Fruit fly (Drosophila melanogaster) whole organism, embryonic: ENCODE data around the gene CG1542.

Experiments
- B-H1 ChIP-seq: fragments of 200-800 bp; sonication (Bioruptor generic); IDR thresholded peaks from 3 replicates; pipeline ENCODE4 v1.3.6; 2022; ENCODE audit warnings: missing biosample characterization, missing genetic modification characterization
- C15 ChIP-seq: fragments of 200-800 bp; sonication (Bioruptor generic); IDR thresholded peaks from 3 replicates; pipeline ENCODE4 v1.3.6; 2022; ENCODE audit warnings: missing biosample characterization, missing genetic modification characterization
- CG11247 ChIP-seq: fragments of 200-800 bp; sonication (Bioruptor generic); IDR thresholded peaks from 2 replicates; pipeline ENCODE4 v1.3.6; 2022; ENCODE audit warnings: missing biosample characterization, missing genetic modification characterization
- CG11504 ChIP-seq: fragments of 200-800 bp; sonication (Bioruptor generic); optimal IDR thresholded peaks from 3 replicates; lab custom pipeline; 2019; ENCODE audit warnings: missing biosample characterization, mild to moderate bottlenecking, missing genetic modification characterization, moderate library complexity
- CG12155 ChIP-seq: fragments of 200-800 bp; sonication (Bioruptor generic); optimal IDR thresholded peaks from 3 replicates; lab custom pipeline; 2016; ENCODE audit warnings: missing biosample characterization, missing genetic modification characterization
- CG12769 ChIP-seq: fragments of 200-800 bp; sonication (Bioruptor generic); optimal IDR thresholded peaks from 2 replicates; lab custom pipeline; 2019; ENCODE audit warnings: missing biosample characterization, mild to moderate bottlenecking, missing genetic modification characterization, moderate library complexity
- CG13123 ChIP-seq: fragments of 200-800 bp; sonication (Bioruptor generic); optimal IDR thresholded peaks from 2 replicates; lab custom pipeline; 2016; ENCODE audit warnings: missing biosample characterization, missing genetic modification characterization
- CG13624 ChIP-seq: fragments of 200-800 bp; sonication (Bioruptor generic); optimal IDR thresholded peaks from 2 replicates; lab custom pipeline; 2016; ENCODE audit warnings: missing biosample characterization, missing genetic modification characterization
- CG14014 ChIP-seq: fragments of 200-800 bp; sonication (Bioruptor generic); IDR thresholded peaks from 2 replicates; pipeline ENCODE4 v1.3.6; 2022; ENCODE audit warnings: missing biosample characterization, missing genetic modification characterization
- CG2120 ChIP-seq: fragments of 200-800 bp; sonication (Bioruptor generic); optimal IDR thresholded peaks from 3 replicates; lab custom pipeline; 2016; ENCODE audit warnings: missing biosample characterization, missing genetic modification characterization
- CG31224 ChIP-seq: fragments of 200-800 bp; sonication (Bioruptor generic); IDR thresholded peaks from 2 replicates; pipeline ENCODE4 v1.3.6; 2022; ENCODE audit warnings: missing biosample characterization, missing genetic modification characterization
- CG31365 ChIP-seq: fragments of 200-800 bp; sonication (Bioruptor generic); optimal IDR thresholded peaks from 2 replicates; lab custom pipeline; 2018; ENCODE audit warnings: missing biosample characterization, mild to moderate bottlenecking, missing genetic modification characterization
- CG3726 ChIP-seq: fragments of 200-800 bp; sonication (Bioruptor generic); IDR thresholded peaks from 3 replicates; pipeline ENCODE4, ENCODE4 v1.3.6; 2022; ENCODE audit warnings: missing biosample characterization, missing genetic modification characterization
- CG6854 ChIP-seq: fragments of 200-800 bp; sonication (Bioruptor generic); optimal IDR thresholded peaks from 3 replicates; lab custom pipeline; 2017; ENCODE audit warnings: missing biosample characterization, mild to moderate bottlenecking, missing genetic modification characterization
- CG7556 ChIP-seq: fragments of 200-800 bp; sonication (Bioruptor generic); optimal IDR thresholded peaks from 2 replicates; lab custom pipeline; 2017; ENCODE audit warnings: missing biosample characterization, mild to moderate bottlenecking, missing genetic modification characterization
- CG7987 ChIP-seq: fragments of 200-800 bp; sonication (Bioruptor generic); optimal IDR thresholded peaks from 2 replicates; lab custom pipeline; 2018; ENCODE audit warnings: missing biosample characterization, mild to moderate bottlenecking, missing genetic modification characterization, moderate library complexity
- CG9437 ChIP-seq: fragments of 200-800 bp; sonication (Bioruptor generic); optimal IDR thresholded peaks from 2 replicates; lab custom pipeline; 2018; ENCODE audit warnings: missing biosample characterization, mild to moderate bottlenecking, missing genetic modification characterization
- CHES-1-like ChIP-seq: fragments of 200-800 bp; sonication (Bioruptor generic); optimal IDR thresholded peaks from 2 replicates; lab custom pipeline; 2016; ENCODE audit warnings: missing biosample characterization, missing genetic modification characterization
- Chrac-16 ChIP-seq: fragments of 200-800 bp; sonication (Bioruptor generic); optimal IDR thresholded peaks from 3 replicates; lab custom pipeline; 2016; ENCODE audit warnings: missing biosample characterization, missing genetic modification characterization
- Dek ChIP-seq: fragments of 200-800 bp; sonication (Bioruptor generic); optimal IDR thresholded peaks from 3 replicates; lab custom pipeline; 2019; ENCODE audit warnings: missing biosample characterization, mild to moderate bottlenecking, missing genetic modification characterization, moderate library complexity
- Fer1 ChIP-seq: fragments of 200-800 bp; sonication (Bioruptor generic); optimal IDR thresholded peaks from 2 replicates; lab custom pipeline; 2017; ENCODE audit warnings: missing biosample characterization, mild to moderate bottlenecking, missing genetic modification characterization
- Hr3 ChIP-seq: fragments of 200-800 bp; sonication (Bioruptor generic); optimal IDR thresholded peaks from 3 replicates; lab custom pipeline; 2016; ENCODE audit warnings: missing biosample characterization, missing genetic modification characterization
- Lhr ChIP-seq: fragments of 200-800 bp; sonication (Bioruptor generic); optimal IDR thresholded peaks from 3 replicates; lab custom pipeline; 2017; ENCODE audit warnings: mild to moderate bottlenecking, missing biosample characterization, missing genetic modification reagents, missing genetic modification characterization
- Myb ChIP-seq: fragments of 200-800 bp; sonication (Bioruptor generic); optimal IDR thresholded peaks from 2 replicates; lab custom pipeline; 2016; ENCODE audit warnings: missing biosample characterization, missing genetic modification characterization
- Neu2 ChIP-seq: fragments of 200-800 bp; sonication (Bioruptor generic); optimal IDR thresholded peaks from 3 replicates; lab custom pipeline; 2016; ENCODE audit warnings: missing biosample characterization, missing genetic modification characterization, borderline replicate concordance
- Spps ChIP-seq: fragments of 200-800 bp; sonication (Bioruptor generic); optimal IDR thresholded peaks from 2 replicates; lab custom pipeline; 2018; ENCODE audit warnings: missing biosample characterization, mild to moderate bottlenecking, missing genetic modification characterization
- aop ChIP-seq: fragments of 200-800 bp; sonication (Bioruptor generic); IDR thresholded peaks from 2 replicates; pipeline ENCODE4 v1.3.6; 2022; ENCODE audit warnings: missing biosample characterization, missing genetic modification characterization
- ato ChIP-seq: fragments of 200-800 bp; sonication (Bioruptor generic); IDR thresholded peaks from 2 replicates; pipeline ENCODE4 v1.3.6; 2022; ENCODE audit warnings: missing biosample characterization, missing genetic modification characterization; ENCODE audit not compliant: partially characterized antibody
- bab2 ChIP-seq: fragments of 200-800 bp; sonication (Bioruptor generic); optimal IDR thresholded peaks from 2 replicates; lab custom pipeline; 2016; ENCODE audit warnings: missing biosample characterization, missing genetic modification characterization
- cad ChIP-seq: fragments of >200 bp; optimal IDR thresholded peaks from 2 replicates; lab custom pipeline; 2017; ENCODE audit warnings: missing biosample characterization, missing genetic modification characterization
- esg ChIP-seq: fragments of 200-800 bp; sonication (Bioruptor generic); conservative IDR thresholded peaks from 2 replicates; pipeline ENCODE4 v1.3.6; 2022; ENCODE audit warnings: missing biosample characterization, missing genetic modification characterization
- ewg ChIP-seq: fragments of 200-800 bp; sonication (Bioruptor generic); optimal IDR thresholded peaks from 3 replicates; lab custom pipeline; 2017; ENCODE audit warnings: mild to moderate bottlenecking, missing biosample characterization, missing genetic modification reagents, missing genetic modification characterization
- gce ChIP-seq: fragments of 200-800 bp; sonication (Bioruptor generic); IDR thresholded peaks from 3 replicates; pipeline ENCODE4 v1.3.6; 2022; ENCODE audit warnings: missing biosample characterization, missing genetic modification characterization
- h ChIP-seq: fragments of >200 bp; optimal IDR thresholded peaks from 2 replicates; lab custom pipeline; 2017
- inv ChIP-seq: fragments of 200-800 bp; sonication (Bioruptor generic); IDR thresholded peaks from 2 replicates; pipeline ENCODE4 v1.3.6; 2022; ENCODE audit warnings: missing biosample characterization, missing genetic modification characterization; ENCODE audit not compliant: partially characterized antibody
- ken ChIP-seq: fragments of 200-800 bp; sonication (Bioruptor generic); IDR thresholded peaks from 3 replicates; pipeline ENCODE4 v1.3.6; 2022; ENCODE audit warnings: missing biosample characterization, missing genetic modification characterization
- kni ChIP-seq: fragments of 200-800 bp; sonication (Bioruptor generic); optimal IDR thresholded peaks from 3 replicates; lab custom pipeline; 2017; ENCODE audit warnings: mild to moderate bottlenecking, missing biosample characterization, missing genetic modification reagents, missing genetic modification characterization
- lab ChIP-seq: fragments of 200-800 bp; sonication (Bioruptor generic); optimal IDR thresholded peaks from 3 replicates; lab custom pipeline; 2017; ENCODE audit warnings: missing biosample characterization, missing genetic modification characterization, mild to moderate bottlenecking, moderate library complexity, missing genetic modification reagents
- lmd ChIP-seq: fragments of 200-800 bp; sonication (Bioruptor generic); IDR thresholded peaks from 2 replicates; pipeline ENCODE4 v1.3.6; 2022; ENCODE audit warnings: missing biosample characterization, missing genetic modification characterization
- nmo ChIP-seq: fragments of 200-800 bp; sonication (Bioruptor generic); optimal IDR thresholded peaks from 2 replicates; lab custom pipeline; 2018; ENCODE audit warnings: missing biosample characterization, mild to moderate bottlenecking, missing genetic modification characterization, moderate library complexity
- nom ChIP-seq: fragments of 200-800 bp; sonication (Bioruptor generic); optimal IDR thresholded peaks from 2 replicates; lab custom pipeline; 2017; ENCODE audit warnings: missing biosample characterization, missing genetic modification characterization, mild to moderate bottlenecking, moderate library complexity, missing genetic modification reagents
- phol ChIP-seq: fragments of 200-800 bp; sonication (Bioruptor generic); optimal IDR thresholded peaks from 3 replicates; lab custom pipeline; 2018; ENCODE audit warnings: missing biosample characterization, mild to moderate bottlenecking, missing genetic modification characterization, moderate library complexity
- pros ChIP-seq: fragments of 200-800 bp; sonication (Bioruptor generic); optimal IDR thresholded peaks from 3 replicates; lab custom pipeline; 2019; ENCODE audit warnings: missing biosample characterization, mild to moderate bottlenecking, missing genetic modification characterization, moderate library complexity
- salm ChIP-seq: fragments of 200-800 bp; sonication (Bioruptor generic); optimal IDR thresholded peaks from 2 replicates; lab custom pipeline; 2018; ENCODE audit warnings: missing biosample characterization, mild to moderate bottlenecking, missing genetic modification characterization
- so ChIP-seq: fragments of 200-800 bp; sonication (Bioruptor generic); IDR thresholded peaks from 3 replicates; pipeline ENCODE4 v1.3.6; 2022; ENCODE audit warnings: missing biosample characterization, missing genetic modification characterization
- tx ChIP-seq: fragments of 200-800 bp; sonication (Bioruptor generic); optimal IDR thresholded peaks from 2 replicates; lab custom pipeline; 2016; ENCODE audit warnings: missing biosample characterization, missing genetic modification characterization
- vfl ChIP-seq: fragments of 200-800 bp; sonication (Bioruptor generic); optimal IDR thresholded peaks from 2 replicates; lab custom pipeline; 2016; ENCODE audit warnings: missing biosample characterization, missing genetic modification characterization
- zf30C ChIP-seq: fragments of 200-800 bp; sonication (Bioruptor generic); optimal IDR thresholded peaks from 3 replicates; lab custom pipeline; 2018; ENCODE audit warnings: missing biosample characterization, mild to moderate bottlenecking, missing genetic modification characterization

CG1542 gene

DNA sequence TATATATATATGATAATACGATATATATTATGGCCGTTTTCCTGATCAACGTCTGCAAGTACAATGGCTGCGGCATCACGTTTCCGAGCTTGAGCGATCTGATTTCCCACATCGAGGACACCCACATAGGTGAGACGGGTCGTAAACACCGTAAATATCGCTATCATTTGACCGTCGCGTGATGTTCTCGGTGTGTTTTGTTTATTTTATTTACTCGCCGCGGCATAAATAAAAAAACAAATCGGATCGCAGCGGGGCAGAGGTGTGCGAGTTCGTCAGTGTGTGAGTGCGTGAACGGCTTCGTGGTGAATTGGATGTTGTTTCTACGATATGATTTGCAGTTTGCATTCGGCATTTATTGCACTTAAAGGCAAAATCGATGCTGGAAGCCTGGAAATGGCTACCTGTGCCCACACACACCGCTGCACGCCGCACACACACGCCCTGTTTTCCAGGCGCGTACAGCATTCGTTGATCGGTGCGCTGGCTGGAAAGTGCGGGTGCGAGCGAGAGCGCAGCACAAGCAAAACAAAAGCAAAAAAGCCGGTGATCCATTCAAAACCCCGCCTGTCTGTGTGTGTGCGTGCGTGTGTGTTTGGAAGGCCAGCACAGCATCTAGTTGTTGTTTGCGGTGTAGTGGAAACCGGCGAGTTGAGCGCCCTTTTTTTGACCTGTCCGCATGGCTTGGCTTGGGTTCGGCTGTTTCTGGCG, 8.2 kb downstream of the CG1542 start (continued):
- TF ChIP-seq CG11247 (GFP tag; lab: Robert Waterston, UW) = no peak
- peak; percentile 48 for TF ChIP-seq kni
- no peak for TF ChIP-seq CG11504 (tag; lab: Kevin White, UChicago)
- TF ChIP-seq CG7987 (GFP tag; lab: Kevin White, UChicago) = peak; percentile 89
- TF ChIP-seq CG12769 (tag; lab: Kevin White, UChicago) = peak; percentile 26
- TF ChIP-seq CG14014 (GFP tag; lab: Robert Waterston, UW) = no peak
- TF ChIP-seq CG6854 (GFP tag; lab: Kevin White, UChicago) = peak; percentile 7
- peak; percentile 88 for TF ChIP-seq CG12155 (GFP tag; lab: Kevin White, UChicago)
- no peak for TF ChIP-seq h (lab: Kevin White, UChicago)
- TF ChIP-seq cad (GFP tag; lab: Kevin White, UChicago) = peak; percentile 65
- peak; percentile 31 for TF ChIP-seq Fer1 (GFP tag; lab: Kevin White, UChicago)
- TF ChIP-seq zf30C (GFP tag; lab: Kevin White, UChicago) = peak; percentile 83
- TF ChIP-seq nom = peak; percentile 91
- TF ChIP-seq CG31224 = no peak

DNA sequence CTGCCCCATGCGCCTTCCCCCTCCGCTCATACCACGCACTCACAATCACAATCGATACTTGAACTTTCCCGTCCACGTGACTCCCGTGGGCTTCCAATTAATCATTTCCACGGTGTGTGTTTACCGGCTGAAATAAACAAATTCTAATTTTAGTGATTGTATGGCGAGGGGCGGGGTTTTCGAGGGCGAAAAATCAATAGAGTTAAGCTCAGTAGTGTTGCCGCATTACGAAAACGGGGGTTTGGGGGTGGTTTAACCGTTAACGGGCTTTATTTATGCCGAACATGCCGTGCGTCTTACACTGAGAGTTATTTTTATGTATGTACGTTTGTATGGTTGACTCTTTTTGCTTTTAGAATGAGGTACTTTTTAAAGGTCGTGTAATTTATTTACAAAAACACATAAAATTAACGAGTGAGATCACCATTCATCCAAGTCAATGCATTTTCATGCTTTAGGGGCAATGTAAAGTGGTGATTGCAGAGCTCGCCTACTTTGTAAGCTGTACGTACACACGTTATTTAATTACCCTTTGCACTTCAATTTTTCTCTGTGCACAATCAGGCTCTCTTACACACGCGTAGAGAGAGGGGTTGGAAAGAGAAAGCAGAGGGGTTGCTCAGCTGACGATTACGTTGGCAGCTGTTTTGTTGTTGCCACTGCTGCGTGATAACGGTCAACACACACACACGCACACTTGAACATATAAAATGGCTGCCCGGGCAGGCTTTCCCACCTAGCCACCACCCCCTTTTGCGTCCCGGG, 9.0 kb downstream of the CG1542 start:
- TF ChIP-seq ewg (GFP tag; lab: Kevin White, UChicago) (peak; percentile 85), CG11247 (GFP tag; lab: Robert Waterston, UW) (no peak), CG7556 (GFP tag; lab: Kevin White, UChicago) (peak; percentile 94), CG2120 (GFP tag; lab: Kevin White, UChicago) (peak; percentile 92), CG13123 (GFP tag; lab: Kevin White, UChicago) (peak; percentile 53), CHES-1-like (peak; percentile 76), phol (tag; lab: Kevin White, UChicago) (peak; percentile 79), bab2 (GFP tag; lab: Kevin White, UChicago) (peak; percentile 89), ken (no peak), CG9437 (GFP tag; lab: Kevin White, UChicago) (peak; percentile 73), Chrac-16 (GFP tag; lab: Kevin White, UChicago) (peak; percentile 82), gce (GFP tag; lab: Robert Waterston, UW) (no peak), CG13624 (peak; percentile 89), ato (GFP tag; lab: Robert Waterston, UW) (no peak), Lhr (peak; percentile 54), CG31365 (tag; lab: Kevin White, UChicago) (peak; percentile 53), aop (no peak), lab (peak; percentile 89), pros (GFP tag; lab: Kevin White, UChicago) (peak; percentile 63), Neu2 (GFP tag; lab: Kevin White, UChicago) (peak; percentile 16), lmd (GFP tag; lab: Robert Waterston, UW) (no peak), Dek (tag; lab: Kevin White, UChicago) (peak; percentile 85), CG3726 (no peak), Hr3 (GFP tag; lab: Kevin White, UChicago) (peak; percentile 85), nmo (GFP tag; lab: Kevin White, UChicago) (peak; percentile 86), vfl (GFP tag; lab: Kevin White, UChicago) (peak; percentile 82), salm (tag; lab: Kevin White, UChicago) (peak; percentile 66), esg (GFP tag; lab: Robert Waterston, UW) (no peak), Myb (GFP tag; lab: Kevin White, UChicago) (peak; percentile 76), C15 (no peak), so (GFP tag; lab: Robert Waterston, UW) (no peak), tx (GFP tag; lab: Kevin White, UChicago) (peak; percentile 79), Spps (tag; lab: Kevin White, UChicago) (peak; percentile 65), B-H1 (GFP tag; lab: Robert Waterston, UW) (no peak), inv (no peak)
